Worm (Caenorhabditis elegans) whole organism, midembryonic: ENCODE measurements around the gene fbxb-108.

ENCODE experiments used
- cog-1 ChIP-seq: sonication (generic microtip); optimal IDR thresholded peaks from 2 replicates; lab custom pipeline; 2016; ENCODE audit warnings: missing genetic modification characterization, missing compliant biosample characterization
- flt-1 ChIP-seq: fragments of 200-800 bp; sonication (Bioruptor generic); IDR thresholded peaks from 2 replicates; pipeline ENCODE4 v1.3.6; 2022; ENCODE audit warnings: missing genetic modification characterization, missing compliant biosample characterization
- klf-2 ChIP-seq: fragments of 200-800 bp; sonication (Bioruptor generic); conservative IDR thresholded peaks from 2 replicates; pipeline ENCODE4 v1.3.6; 2022; ENCODE audit warnings: missing genetic modification reagents, missing genetic modification characterization, missing compliant biosample characterization
- med-1 ChIP-seq: sonication (generic microtip); optimal IDR thresholded peaks from 2 replicates; lab custom pipeline; 2017; ENCODE audit warnings: missing genetic modification characterization, mild to moderate bottlenecking, missing compliant biosample characterization, antibody characterized with exemption, missing genetic modification reagents; ENCODE audit not compliant: insufficient read depth
- ref-1 ChIP-seq: fragments of 200-800 bp; sonication (Bioruptor generic); conservative IDR thresholded peaks from 2 replicates; pipeline ENCODE4 v1.3.6; 2022; ENCODE audit warnings: missing genetic modification reagents, missing genetic modification characterization, missing compliant biosample characterization
- tab-1 ChIP-seq: fragments of 200-800 bp; sonication (Bioruptor generic); IDR thresholded peaks from 2 replicates; pipeline ENCODE4 v1.3.6; 2022; ENCODE audit warnings: missing genetic modification characterization, missing compliant biosample characterization
- ztf-29 ChIP-seq: fragments of 200-800 bp; sonication (Bioruptor generic); IDR thresholded peaks from 2 replicates; pipeline ENCODE4 v1.3.6; 2022; ENCODE audit warnings: missing genetic modification reagents, missing genetic modification characterization, missing compliant biosample characterization

DNA sequence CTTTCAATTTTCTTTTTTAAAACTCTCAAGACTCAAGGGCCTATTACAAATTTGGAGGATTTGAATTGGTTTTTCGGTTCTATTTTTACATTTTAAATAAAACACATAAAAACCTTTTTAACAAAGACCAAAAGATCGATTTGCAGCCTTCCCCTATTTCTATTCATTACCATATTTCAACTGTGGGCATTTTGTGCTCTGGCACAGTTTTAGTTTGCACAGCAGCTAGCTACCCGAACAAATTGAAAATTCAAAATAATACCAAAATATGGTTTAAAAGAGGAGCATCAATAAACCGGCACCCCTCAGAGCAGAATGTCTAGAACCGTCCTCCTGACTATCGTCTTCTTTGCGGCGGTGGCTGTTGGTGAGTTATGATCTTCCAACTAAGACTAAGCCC, 16.6 kb downstream of the fbxb-108 start, which contains the start of gene F08D12.2:
- TF ChIP-seq flt-1 (GFP tag; lab: Robert Waterston, UW) = no peak
- TF ChIP-seq tab-1 = no peak
- no peak for TF ChIP-seq med-1 (GFP tag; lab: Kevin White, UChicago)
- TF ChIP-seq ztf-29 (GFP tag; lab: Robert Waterston, UW) = no peak
- no peak for TF ChIP-seq ref-1 (GFP tag; lab: Robert Waterston, UW)
- no peak for TF ChIP-seq klf-2
- TF ChIP-seq cog-1 = no peak
